Worm (Caenorhabditis elegans): ENCODE results near the gene Y14H12A.1.

Gene Y14H12A.1

DNA sequence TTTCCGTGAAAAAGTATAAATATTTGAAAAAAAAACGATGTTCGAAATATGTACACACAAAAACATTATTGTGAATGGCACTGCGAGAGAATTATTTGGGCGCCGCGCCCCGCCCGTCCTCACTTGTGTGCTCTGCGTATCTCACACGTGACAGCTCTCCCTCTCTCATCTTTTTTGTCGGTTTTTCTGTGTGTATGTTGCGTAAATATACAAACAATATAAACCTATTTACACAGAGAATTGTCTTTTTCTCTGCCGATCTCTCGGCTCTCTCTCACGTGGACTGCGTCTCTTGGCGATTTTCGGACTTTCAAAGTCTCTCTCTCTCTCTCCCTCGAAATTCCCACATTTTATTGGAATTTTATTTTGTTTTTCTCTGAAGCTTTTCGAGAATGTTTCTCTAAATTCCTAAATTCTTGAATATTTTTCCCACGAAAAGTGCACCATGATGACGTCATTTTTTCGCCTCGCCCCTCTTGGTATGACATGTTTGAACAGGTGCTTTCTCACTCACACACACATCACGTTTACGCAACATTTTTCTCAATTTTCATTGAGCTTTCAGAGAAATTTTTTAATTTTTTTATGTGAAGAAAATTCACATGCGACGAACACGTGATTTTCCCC is 34.2 kb upstream of the Y14H12A.1 start (continued):
- no peak for TF ChIP-seq lim-7 (GFP tag; IDR thresholded peaks at IDR 0.05)
- TF ChIP-seq nhr-77 (tag; optimal IDR thresholded peaks at IDR 0.05): peak; percentile 38
- TF ChIP-seq dmd-6 (GFP tag; IDR thresholded peaks at IDR 0.05): peak; percentile 90
- peak; percentile 74 for TF ChIP-seq rbr-2 (tag; optimal IDR thresholded peaks at IDR 0.05)
- peak; percentile 85 for TF ChIP-seq tra-1 (GFP tag; IDR thresholded peaks at IDR 0.05)
- TF ChIP-seq pha-4 (GFP tag; IDR thresholded peaks at IDR 0.05): peak; percentile 82
- TF ChIP-seq pha-4 (tag; optimal IDR thresholded peaks at IDR 0.05): peak; percentile 91
- peak; percentile 6 for TF ChIP-seq ztf-7 (tag; optimal IDR thresholded peaks at IDR 0.05)
- peak; percentile 28 for TF ChIP-seq nhr-102 (tag; optimal IDR thresholded peaks at IDR 0.05)
- TF ChIP-seq saeg-2 (GFP tag; IDR thresholded peaks at IDR 0.05): 0 out of 2 replicates have a peak, but pooled peaks have one; percentile 46
- peak; percentile 81 for TF ChIP-seq nhr-28 (tag; optimal IDR thresholded peaks at IDR 0.05)
- no peak for TF ChIP-seq fkh-10 (GFP tag; optimal IDR thresholded peaks at IDR 0.05)
- TF ChIP-seq zip-2 (tag; optimal IDR thresholded peaks at IDR 0.05): no peak
- TF ChIP-seq daf-16 (GFP tag; optimal IDR thresholded peaks at IDR 0.05): peak; percentile 69 to 96
- peak; percentile 99 for TF ChIP-seq daf-16 (tag; optimal IDR thresholded peaks at IDR 0.05)
- peak; percentile 12 for TF ChIP-seq gei-8 (GFP tag; optimal IDR thresholded peaks at IDR 0.05)
- peak; percentile 92 for TF ChIP-seq hlh-11 (tag; optimal IDR thresholded peaks at IDR 0.05)
- peak; percentile 37 for TF ChIP-seq F37D6.2 (tag; optimal IDR thresholded peaks at IDR 0.05)
- TF ChIP-seq zfp-3 (GFP tag; conservative IDR thresholded peaks at IDR 0.05): no peak
- peak; percentile 25 for TF ChIP-seq spr-1 (tag; optimal IDR thresholded peaks at IDR 0.05)
- TF ChIP-seq nhr-10 (tag; optimal IDR thresholded peaks at IDR 0.05): peak; percentile 47
- peak; percentile 95 for TF ChIP-seq hlh-30 (tag; optimal IDR thresholded peaks at IDR 0.05; ENCODE audit: insufficient read depth)
- TF ChIP-seq ceh-62 (tag; optimal IDR thresholded peaks at IDR 0.05): no peak
- no peak for TF ChIP-seq ceh-28 (tag; optimal IDR thresholded peaks at IDR 0.05)
- peak; percentile 53 for TF ChIP-seq nhr-48 (tag; optimal IDR thresholded peaks at IDR 0.05)
- TF ChIP-seq Y75B8A.6 (GFP tag; IDR thresholded peaks at IDR 0.05): no peak
- no peak for TF ChIP-seq nhr-41 (GFP tag; IDR thresholded peaks at IDR 0.05)
- no peak for TF ChIP-seq cey-2 (tag; optimal IDR thresholded peaks at IDR 0.05; ENCODE audit: borderline replicate concordance, insufficient read depth)
- TF ChIP-seq Y5F2A.4 (GFP tag; optimal IDR thresholded peaks at IDR 0.05): no peak
- TF ChIP-seq vab-7 (GFP tag; IDR thresholded peaks at IDR 0.05): 0 out of 2 replicates have a peak, but pooled peaks have one; percentile 29
- peak; percentile 69 for TF ChIP-seq php-3 (GFP tag; IDR thresholded peaks at IDR 0.05)
- peak; percentile 91 for TF ChIP-seq dve-1 (tag; optimal IDR thresholded peaks at IDR 0.05; ENCODE audit: insufficient read depth)
- peak; percentile 9 for TF ChIP-seq dpl-1 (GFP tag; optimal IDR thresholded peaks at IDR 0.05)
- peak; percentile 56 to 81 for TF ChIP-seq lsy-2 (tag; optimal IDR thresholded peaks at IDR 0.05)
- 0 out of 2 replicates have a peak, but pooled peaks have one; percentile 17 for TF ChIP-seq mdt-29 (GFP tag; IDR thresholded peaks at IDR 0.05)
- TF ChIP-seq hif-1 (tag; optimal IDR thresholded peaks at IDR 0.05): peak in 1 of 2 experiments; percentile 46
- no peak for TF ChIP-seq ceh-82 (tag; optimal IDR thresholded peaks at IDR 0.05)
- TF ChIP-seq D1046.2 (GFP tag; IDR thresholded peaks at IDR 0.05): 0 out of 2 replicates have a peak, but pooled peaks have one; percentile 17
- TF ChIP-seq zag-1 (tag; optimal IDR thresholded peaks at IDR 0.05): no peak
- no peak for TF ChIP-seq dmd-8 (GFP tag; IDR thresholded peaks at IDR 0.05)

DNA sequence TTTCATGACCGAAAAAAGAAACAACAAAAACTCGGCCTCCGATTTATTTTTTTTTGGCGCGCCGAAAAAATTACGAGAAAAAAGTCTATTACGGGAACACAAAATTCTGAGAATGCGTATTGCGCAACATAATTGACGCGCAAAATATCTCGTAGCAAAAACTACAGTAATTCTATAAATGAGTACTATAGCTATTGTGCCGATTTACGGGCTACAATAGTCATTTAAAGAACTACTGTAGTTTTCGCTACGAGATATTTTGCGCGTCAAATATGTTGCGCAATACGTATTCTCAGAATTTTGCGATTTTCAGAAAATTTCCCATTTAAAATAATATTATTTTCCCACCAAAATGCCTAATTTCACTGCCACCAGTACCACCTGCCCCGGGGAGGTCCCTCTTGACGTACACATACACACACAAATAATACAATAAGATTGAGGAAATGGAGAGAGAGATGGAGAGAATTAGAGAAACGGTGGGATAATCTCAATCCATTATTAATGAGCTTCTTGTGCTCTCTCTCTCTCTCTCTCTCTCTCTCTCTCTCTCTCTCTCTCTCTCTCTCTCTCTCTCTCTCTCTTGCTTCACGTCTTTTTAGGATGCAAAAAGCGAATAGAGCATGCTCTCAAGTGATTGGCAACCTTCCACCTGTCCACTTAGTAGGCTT is 33.4 kb upstream of the Y14H12A.1 start:
- TF ChIP-seq aha-1 (tag): peak; percentile 76
- TF ChIP-seq aly-2 (tag; optimal IDR thresholded peaks at IDR 0.05): no peak
- peak; percentile 37; the same call in 1 of the 2 replicates for TF ChIP-seq set-16 (GFP tag; IDR thresholded peaks at IDR 0.05)

Measured in whole organism, L4 larva.